Worm (Caenorhabditis elegans) whole organism, L3 larva: Measurements from ENCODE around the gene pqn-89.
A peak's percentile ranks its signal among the peaks of the same experiment; 100 is the strongest.

ENCODE experiments used
- aly-2 ChIP-seq: fragments of 150-350 bp; optimal IDR thresholded peaks from 2 replicates; lab custom pipeline; 2014; ENCODE audit warnings: missing biosample characterization, missing genetic modification characterization
- egl-27 ChIP-seq: sonication (generic microtip); optimal IDR thresholded peaks from 4 replicates; lab custom pipeline; 2017; ENCODE audit warnings: missing biosample characterization, missing genetic modification reagents, missing genetic modification characterization
- elt-1 ChIP-seq: fragments of 150-350 bp; optimal IDR thresholded peaks from 2 replicates; lab custom pipeline; 2014; ENCODE audit warnings: missing biosample characterization, missing genetic modification characterization
- nhr-12 ChIP-seq: fragments of 150-350 bp; optimal IDR thresholded peaks from 2 replicates; lab custom pipeline; 2014; ENCODE audit warnings: missing biosample characterization, missing genetic modification characterization
- nhr-25 ChIP-seq: sonication (generic microtip); optimal IDR thresholded peaks from 2 replicates; lab custom pipeline; 2017; ENCODE audit warnings: missing biosample characterization, missing genetic modification characterization
- nhr-76 ChIP-seq: fragments of 150-350 bp; sonication (generic microtip); optimal IDR thresholded peaks from 5 replicates; lab custom pipeline; 2014; ENCODE audit warnings: missing biosample characterization, missing genetic modification characterization
- snpc-4 ChIP-seq: fragments of 150-350 bp; optimal IDR thresholded peaks from 2 replicates; lab custom pipeline; 2014; ENCODE audit warnings: missing biosample characterization, missing genetic modification characterization
- unc-39 ChIP-seq: sonication (generic microtip); optimal IDR thresholded peaks from 4 replicates; lab custom pipeline; 2017; ENCODE audit warnings: missing biosample characterization, missing genetic modification characterization
- ztf-4 ChIP-seq: fragments of 150-350 bp; optimal IDR thresholded peaks from 2 replicates; lab custom pipeline; 2014; ENCODE audit warnings: missing biosample characterization, missing genetic modification characterization

- TF ChIP-seq unc-39 (tag; lab: Kevin White, UChicago) (no peak), nhr-12 (no peak), elt-1 (tag; lab: Kevin White, UChicago) (no peak), aly-2 (tag; lab: Kevin White, UChicago) (no peak), snpc-4 (tag; lab: Kevin White, UChicago) (peak; percentile 13), ztf-4 (tag; lab: Kevin White, UChicago) (no peak), nhr-25 (tag; lab: Kevin White, UChicago) (no peak), egl-27 (tag; lab: Kevin White, UChicago) (no peak), nhr-76 (tag; lab: Kevin White, UChicago) (no peak)
Observed at ce11 chrIV:6514700-6515099, 8.2 kb downstream of the pqn-89 start.
